Fruit fly (Drosophila melanogaster) S2 (cell line): ENCODE data around the gene CG31688.

Experiments
- CG8478 ChIP-seq: fragments of >200 bp; optimal IDR thresholded peaks from 2 replicates; lab custom pipeline; 2018
- CTCF ChIP-seq, 2 experiments: fragments of >200 bp; optimal IDR thresholded peaks; 2 replicates each; lab custom pipeline; 2018

DNA sequence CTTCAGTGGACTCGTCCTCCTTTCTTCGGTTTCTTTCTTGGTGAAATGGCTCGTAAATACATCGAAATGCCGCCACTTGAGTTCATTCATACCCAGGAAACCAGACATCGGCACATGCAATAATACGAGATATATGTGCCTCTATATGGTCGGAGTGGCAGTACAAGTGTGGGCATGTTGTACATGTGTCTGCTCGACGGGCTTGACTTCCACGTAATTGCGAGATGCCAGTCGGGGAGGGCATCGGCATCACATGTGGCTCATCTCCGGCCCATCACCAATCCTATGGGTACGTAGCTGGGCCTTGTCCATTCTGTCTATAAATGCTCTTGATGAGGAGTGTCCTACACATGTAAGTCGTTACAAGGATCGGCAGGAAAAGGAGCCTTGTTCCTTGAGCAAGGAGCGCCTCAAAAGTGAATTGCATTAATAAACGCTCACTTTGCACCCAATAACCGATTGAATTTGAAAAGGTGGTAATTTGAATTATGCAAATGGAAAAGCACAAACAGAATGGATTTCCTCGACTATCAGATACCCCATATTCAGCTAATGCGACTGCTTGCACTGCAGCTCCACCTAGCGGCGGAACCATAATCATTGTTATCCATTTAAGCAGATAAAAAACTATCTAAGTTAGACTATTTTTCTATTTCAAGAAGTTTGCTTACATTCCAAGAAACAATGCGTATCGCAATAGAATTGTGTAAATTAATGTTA, 55.3 kb downstream of the CG31688 start:
- TF ChIP-seq CG8478 (lab: Kevin White, UChicago) (no peak), CTCF (optimal IDR thresholded peaks at IDR 0.05; lab: Kevin White, UChicago) (peak; percentile 67 to 77)
